Fruit fly (Drosophila melanogaster) whole organism, embryonic: Measurements from ENCODE around the gene CG15435.

Experiments used
- Aef1 ChIP-seq: fragments of 200-800 bp; sonication (Bioruptor generic); IDR thresholded peaks from 3 replicates; pipeline ENCODE4 v1.3.6; 2022; ENCODE audit warnings: missing biosample characterization, missing genetic modification characterization
- B-H2 ChIP-seq: fragments of 200-800 bp; sonication (Bioruptor generic); optimal IDR thresholded peaks from 2 replicates; lab custom pipeline; 2018; ENCODE audit warnings: missing biosample characterization, mild to moderate bottlenecking, missing genetic modification characterization
- Bteb2 ChIP-seq: fragments of 200-800 bp; sonication (Bioruptor generic); optimal IDR thresholded peaks from 2 replicates; lab custom pipeline; 2016; ENCODE audit warnings: missing biosample characterization, missing genetic modification characterization
- CG10147 ChIP-seq: fragments of 200-800 bp; sonication (Bioruptor generic); optimal IDR thresholded peaks from 2 replicates; lab custom pipeline; 2019; ENCODE audit warnings: missing biosample characterization, mild to moderate bottlenecking, missing genetic modification characterization, moderate library complexity
- CG11093 ChIP-seq: fragments of 200-800 bp; sonication (Bioruptor generic); IDR thresholded peaks from 3 replicates; pipeline ENCODE4 v1.3.6; 2022; ENCODE audit warnings: missing biosample characterization, missing genetic modification characterization
- CG12155 ChIP-seq: fragments of 200-800 bp; sonication (Bioruptor generic); optimal IDR thresholded peaks from 3 replicates; lab custom pipeline; 2016; ENCODE audit warnings: missing biosample characterization, missing genetic modification characterization
- CG15514 ChIP-seq: fragments of 200-800 bp; sonication (Bioruptor generic); optimal IDR thresholded peaks from 3 replicates; lab custom pipeline; 2017; ENCODE audit warnings: missing biosample characterization, missing genetic modification characterization, mild to moderate bottlenecking, moderate library complexity, missing genetic modification reagents
- CG18476 ChIP-seq: fragments of 200-800 bp; sonication (Bioruptor generic); optimal IDR thresholded peaks from 2 replicates; lab custom pipeline; 2016; ENCODE audit warnings: missing biosample characterization, mild to moderate bottlenecking, missing genetic modification characterization
- CG2120 ChIP-seq: fragments of 200-800 bp; sonication (Bioruptor generic); optimal IDR thresholded peaks from 3 replicates; lab custom pipeline; 2016; ENCODE audit warnings: missing biosample characterization, missing genetic modification characterization
- CG31365 ChIP-seq: fragments of 200-800 bp; sonication (Bioruptor generic); optimal IDR thresholded peaks from 2 replicates; lab custom pipeline; 2018; ENCODE audit warnings: missing biosample characterization, mild to moderate bottlenecking, missing genetic modification characterization
- CG34422 ChIP-seq: fragments of 200-800 bp; sonication (Bioruptor generic); IDR thresholded peaks from 3 replicates; pipeline ENCODE4 v1.3.6; 2022; ENCODE audit warnings: missing biosample characterization, missing genetic modification characterization
- CG4730 ChIP-seq: fragments of 200-800 bp; sonication (Bioruptor generic); IDR thresholded peaks from 2 replicates; pipeline ENCODE4 v1.3.6; 2022; ENCODE audit warnings: missing biosample characterization, missing genetic modification characterization
- CG4854 ChIP-seq: fragments of 200-800 bp; sonication (Bioruptor generic); optimal IDR thresholded peaks from 2 replicates; lab custom pipeline; 2016; ENCODE audit warnings: missing biosample characterization, missing genetic modification characterization, inconsistent platforms
- CG5245 ChIP-seq: fragments of 200-800 bp; sonication (Bioruptor generic); optimal IDR thresholded peaks from 3 replicates; lab custom pipeline; 2016; ENCODE audit warnings: missing biosample characterization, missing genetic modification characterization
- CG6175 ChIP-seq: fragments of 200-800 bp; sonication (Bioruptor generic); IDR thresholded peaks from 3 replicates; pipeline ENCODE4 v1.3.6; 2022; ENCODE audit warnings: missing biosample characterization, missing genetic modification characterization
- CG6765 ChIP-seq: fragments of 200-800 bp; sonication (Bioruptor generic); optimal IDR thresholded peaks from 3 replicates; lab custom pipeline; 2017; ENCODE audit warnings: missing biosample characterization, mild to moderate bottlenecking, missing genetic modification characterization
- CG7963 ChIP-seq: fragments of 200-800 bp; sonication (Bioruptor generic); IDR thresholded peaks from 3 replicates; pipeline ENCODE4 v1.3.6; 2022; ENCODE audit warnings: missing biosample characterization, missing genetic modification characterization; ENCODE audit not compliant: partially characterized antibody
- CG9797 ChIP-seq: fragments of 200-800 bp; sonication (Bioruptor generic); optimal IDR thresholded peaks from 3 replicates; lab custom pipeline; 2018; ENCODE audit warnings: missing biosample characterization, mild to moderate bottlenecking, missing genetic modification characterization
- Chrac-16 ChIP-seq: fragments of 200-800 bp; sonication (Bioruptor generic); optimal IDR thresholded peaks from 3 replicates; lab custom pipeline; 2016; ENCODE audit warnings: missing biosample characterization, missing genetic modification characterization
- Deaf1 ChIP-seq: fragments of 200-800 bp; optimal IDR thresholded peaks from 3 replicates; lab custom pipeline; 2019; ENCODE audit warnings: missing biosample characterization, mild to moderate bottlenecking, missing genetic modification characterization, moderate library complexity
- Doc3 ChIP-seq: fragments of 200-800 bp; sonication (Bioruptor generic); IDR thresholded peaks from 3 replicates; pipeline ENCODE4 v1.3.6; 2022; ENCODE audit warnings: missing biosample characterization, missing genetic modification characterization; ENCODE audit not compliant: partially characterized antibody
- Dp ChIP-seq: fragments of 200-800 bp; sonication (Bioruptor generic); optimal IDR thresholded peaks from 2 replicates; lab custom pipeline; 2018; ENCODE audit warnings: missing biosample characterization, mild to moderate bottlenecking, missing genetic modification characterization, moderate library complexity
- Eip74EF ChIP-seq, 2 experiments: fragments of 200-800 bp in 1 of 2; fragments of >200 bp in 1 of 2; sonication (Bioruptor generic) in 1 of 2; optimal IDR thresholded peaks; 2 replicates each; lab custom pipeline; 2017 to 2019; ENCODE audit warnings: missing biosample characterization in 2 of 2, missing genetic modification characterization in 2 of 2, mild to moderate bottlenecking in 1 of 2, moderate library complexity in 1 of 2
- Ets65A ChIP-seq: fragments of 200-800 bp; sonication (Bioruptor generic); peaks from one replicate; lab custom pipeline; 2016; ENCODE audit warnings: missing biosample characterization, missing genetic modification characterization
- Hey ChIP-seq: fragments of 200-800 bp; sonication (Bioruptor generic); optimal IDR thresholded peaks from 3 replicates; lab custom pipeline; 2018; ENCODE audit warnings: missing biosample characterization, mild to moderate bottlenecking, missing genetic modification characterization
- Mes4 ChIP-seq: fragments of 200-800 bp; sonication (Bioruptor generic); optimal IDR thresholded peaks from 2 replicates; lab custom pipeline; 2016; ENCODE audit warnings: missing biosample characterization, missing genetic modification characterization
- PHDP ChIP-seq: fragments of 200-800 bp; sonication (Bioruptor generic); optimal IDR thresholded peaks from 3 replicates; lab custom pipeline; 2018; ENCODE audit warnings: missing biosample characterization, mild to moderate bottlenecking, missing genetic modification characterization, moderate library complexity
- Rfx ChIP-seq: fragments of 200-800 bp; sonication (Bioruptor generic); IDR thresholded peaks from 2 replicates; pipeline ENCODE4 v1.3.6; 2022; ENCODE audit warnings: missing biosample characterization, missing genetic modification characterization
- Scr ChIP-seq: fragments of 200-800 bp; sonication (Bioruptor generic); IDR thresholded peaks from 2 replicates; pipeline ENCODE4 v1.3.6; 2022; ENCODE audit warnings: missing biosample characterization, missing genetic modification characterization; ENCODE audit not compliant: partially characterized antibody
- Sry-δ ChIP-seq: fragments of 200-800 bp; sonication (Bioruptor generic); optimal IDR thresholded peaks from 2 replicates; lab custom pipeline; 2016; ENCODE audit warnings: missing biosample characterization, missing genetic modification characterization
- Trl ChIP-seq, 3 experiments: fragments of >200 bp in 2 of 3; fragments of 200-800 bp in 1 of 3; sonication (Bioruptor generic) in 1 of 3; optimal IDR thresholded peaks; 2 replicates in 1 of 3; 3 replicates in 2 of 3; lab custom pipeline; 2016 to 2017; ENCODE audit warnings: missing biosample characterization in 1 of 3, missing genetic modification characterization in 1 of 3
- Vsx1 ChIP-seq: fragments of 200-800 bp; sonication (Bioruptor generic); optimal IDR thresholded peaks from 2 replicates; lab custom pipeline; 2017; ENCODE audit warnings: missing biosample characterization, mild to moderate bottlenecking, missing genetic modification characterization, missing genetic modification reagents
- Xbp1 ChIP-seq: fragments of 200-800 bp; sonication (Bioruptor generic); optimal IDR thresholded peaks from 3 replicates; lab custom pipeline; 2016; ENCODE audit warnings: missing biosample characterization, mild to moderate bottlenecking, missing genetic modification characterization
- amos ChIP-seq: fragments of 200-800 bp; sonication (Bioruptor generic); IDR thresholded peaks from 2 replicates; pipeline ENCODE4 v1.3.6; 2022; ENCODE audit warnings: missing biosample characterization, missing genetic modification characterization; ENCODE audit not compliant: partially characterized antibody
- chn ChIP-seq: fragments of 200-800 bp; sonication (Bioruptor generic); optimal IDR thresholded peaks from 2 replicates; lab custom pipeline; 2016; ENCODE audit warnings: missing biosample characterization, missing genetic modification characterization
- dysf ChIP-seq: fragments of 200-800 bp; sonication (Bioruptor generic); IDR thresholded peaks from 3 replicates; pipeline ENCODE4 v1.3.6; 2022; ENCODE audit warnings: missing biosample characterization, missing genetic modification characterization
- grau ChIP-seq: fragments of 200-800 bp; optimal IDR thresholded peaks from 3 replicates; lab custom pipeline; 2019; ENCODE audit warnings: missing biosample characterization, mild to moderate bottlenecking, missing genetic modification characterization, moderate library complexity
- her ChIP-seq: fragments of 200-800 bp; sonication (Bioruptor generic); optimal IDR thresholded peaks from 2 replicates; lab custom pipeline; 2016; ENCODE audit warnings: missing biosample characterization, missing genetic modification characterization
- inv ChIP-seq: fragments of 200-800 bp; sonication (Bioruptor generic); IDR thresholded peaks from 2 replicates; pipeline ENCODE4 v1.3.6; 2022; ENCODE audit warnings: missing biosample characterization, missing genetic modification characterization; ENCODE audit not compliant: partially characterized antibody
- kah ChIP-seq: fragments of 200-800 bp; sonication (Bioruptor generic); optimal IDR thresholded peaks from 2 replicates; lab custom pipeline; 2018; ENCODE audit warnings: missing biosample characterization, mild to moderate bottlenecking, missing genetic modification characterization
- knrl ChIP-seq: fragments of 200-800 bp; sonication (Bioruptor generic); IDR thresholded peaks from 3 replicates; pipeline ENCODE4 v1.3.6; 2022; ENCODE audit warnings: missing biosample characterization, missing genetic modification characterization; ENCODE audit not compliant: partially characterized antibody
- odd ChIP-seq: fragments of 200-800 bp; sonication (Bioruptor generic); optimal IDR thresholded peaks from 2 replicates; lab custom pipeline; 2017; ENCODE audit warnings: missing biosample characterization, mild to moderate bottlenecking, missing genetic modification characterization
- p53 ChIP-seq: fragments of 200-800 bp; sonication (Bioruptor generic); optimal IDR thresholded peaks from 2 replicates; lab custom pipeline; 2016; ENCODE audit warnings: missing biosample characterization, missing genetic modification characterization
- pita ChIP-seq: fragments of 200-800 bp; sonication (Bioruptor generic); optimal IDR thresholded peaks from 2 replicates; lab custom pipeline; 2017; ENCODE audit warnings: missing biosample characterization, mild to moderate bottlenecking, missing genetic modification characterization
- sens-2 ChIP-seq: fragments of 200-800 bp; sonication (Bioruptor generic); IDR thresholded peaks from 2 replicates; pipeline ENCODE4 v1.3.6; 2022; ENCODE audit warnings: missing biosample characterization, missing genetic modification characterization
- stc ChIP-seq: fragments of 200-800 bp; sonication (Bioruptor generic); IDR thresholded peaks from 2 replicates; pipeline ENCODE4 v1.3.6; 2022; ENCODE audit warnings: missing biosample characterization, missing genetic modification characterization
- stwl ChIP-seq: fragments of 200-800 bp; sonication (Bioruptor generic); optimal IDR thresholded peaks from 3 replicates; lab custom pipeline; 2018; ENCODE audit warnings: missing biosample characterization, mild to moderate bottlenecking, missing genetic modification characterization, moderate library complexity
- tio ChIP-seq: fragments of 200-800 bp; sonication (Bioruptor generic); optimal IDR thresholded peaks from 2 replicates; lab custom pipeline; 2017; ENCODE audit warnings: missing biosample characterization, missing genetic modification characterization, inconsistent platforms
- trem ChIP-seq: fragments of 200-800 bp; optimal IDR thresholded peaks from 3 replicates; lab custom pipeline; 2019; ENCODE audit warnings: missing biosample characterization, mild to moderate bottlenecking, missing genetic modification characterization, moderate library complexity
- zen2 ChIP-seq: fragments of 200-800 bp; sonication (Bioruptor generic); IDR thresholded peaks from 3 replicates; pipeline ENCODE4 v1.3.6; 2022; ENCODE audit warnings: missing biosample characterization, missing genetic modification characterization; ENCODE audit not compliant: partially characterized antibody

The CG15435 gene

DNA sequence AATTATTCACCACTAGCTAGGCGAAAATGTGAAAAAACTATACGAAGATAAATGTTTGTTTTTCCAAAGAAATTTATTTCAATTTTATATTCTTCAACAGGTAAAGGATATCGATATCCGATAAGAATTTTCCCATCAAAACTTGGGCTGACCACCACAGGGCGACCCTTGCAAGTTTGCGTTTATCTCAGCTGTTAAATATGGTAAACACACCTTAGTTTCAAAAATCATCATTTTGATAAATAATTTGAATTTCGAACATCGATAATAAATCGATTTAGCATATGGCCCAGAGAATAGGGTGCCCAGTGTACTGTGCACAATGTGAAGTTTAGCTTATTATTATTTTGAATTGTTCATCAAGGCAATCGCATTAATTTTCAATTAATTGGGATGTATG is 3.8 kb downstream of the CG15435 start, which contains the start of the genes CG15443 and Paris (continued):
- TF ChIP-seq Trl (optimal IDR thresholded peaks at IDR 0.05; lab: Kevin White, UChicago), result no peak
- TF ChIP-seq Trl (GFP tag; optimal IDR thresholded peaks at IDR 0.05; lab: Kevin White, UChicago), result no peak
- TF ChIP-seq CG18476 (GFP tag; lab: Kevin White, UChicago), result no peak
- peak; percentile 31; the same call in 1 of the 2 replicates for TF ChIP-seq Rfx (GFP tag; lab: Robert Waterston, UW)
- TF ChIP-seq PHDP (tag; lab: Kevin White, UChicago), result no peak
- TF ChIP-seq Ets65A (GFP tag; lab: Kevin White, UChicago), result no peak
- TF ChIP-seq Dp (GFP tag; lab: Kevin White, UChicago), result peak; percentile 77
- no peak for TF ChIP-seq dysf (GFP tag; lab: Robert Waterston, UW)
- TF ChIP-seq trem, result peak; percentile 55
- no peak for TF ChIP-seq sens-2 (GFP tag; lab: Robert Waterston, UW)
- no peak for TF ChIP-seq Hey
- TF ChIP-seq CG6175 (GFP tag; lab: Robert Waterston, UW), result no peak
- no peak for TF ChIP-seq chn (GFP tag; lab: Kevin White, UChicago)
- TF ChIP-seq Deaf1 (tag; lab: Kevin White, UChicago), result no peak
- TF ChIP-seq odd (GFP tag; lab: Kevin White, UChicago), result no peak
- peak; percentile 54 for TF ChIP-seq CG15514 (GFP tag; lab: Kevin White, UChicago)
- no peak for TF ChIP-seq stc (GFP tag; lab: Robert Waterston, UW)
- TF ChIP-seq CG34422 (GFP tag; lab: Robert Waterston, UW), result no peak
- TF ChIP-seq Aef1 (GFP tag; lab: Robert Waterston, UW), result no peak
- TF ChIP-seq CG6765 (GFP tag; lab: Kevin White, UChicago), result no peak
- TF ChIP-seq p53 (GFP tag; lab: Kevin White, UChicago), result no peak
- peak; percentile 46 for TF ChIP-seq Sry-δ (GFP tag; lab: Kevin White, UChicago)
- peak; percentile 97 for TF ChIP-seq stwl
- no peak for TF ChIP-seq Eip74EF (GFP tag; optimal IDR thresholded peaks at IDR 0.05; lab: Kevin White, UChicago)
- TF ChIP-seq Xbp1 (GFP tag; lab: Kevin White, UChicago), result no peak
- TF ChIP-seq CG11093 (GFP tag; lab: Robert Waterston, UW), result no peak
- peak; percentile 16 for TF ChIP-seq Chrac-16 (GFP tag; lab: Kevin White, UChicago)
- no peak for TF ChIP-seq her (GFP tag; lab: Kevin White, UChicago)
- peak; percentile 50 for TF ChIP-seq kah (GFP tag; lab: Kevin White, UChicago)
- TF ChIP-seq, all 482 proteins: peak for 104

DNA sequence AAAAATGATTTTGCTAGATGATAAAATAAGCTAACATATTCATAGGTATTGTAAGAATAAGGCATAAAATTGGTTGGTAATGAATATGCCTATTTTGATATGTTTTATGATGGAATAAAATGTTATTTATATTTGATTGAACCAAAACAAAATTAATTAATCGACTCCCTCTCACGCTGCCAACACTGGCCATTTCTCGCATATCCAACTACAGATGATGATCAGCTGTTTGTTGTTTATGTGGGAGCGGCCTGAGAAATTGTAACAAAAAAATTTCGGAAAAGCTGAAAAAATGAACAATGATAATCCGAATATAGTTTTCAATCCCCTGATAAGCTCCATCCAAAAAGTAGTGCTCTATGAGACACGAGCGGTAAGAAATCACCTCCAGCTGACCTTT is 5.4 kb downstream of the CG15435 start, which contains the start of gene FIG4:
FIG4 (plus strand) TSS at position 229 of the 400 bp plus-strand sequence.
- TF ChIP-seq CG4854 (GFP tag; lab: Kevin White, UChicago), result no peak
- TF ChIP-seq Scr, result peak; percentile 79
- no peak for TF ChIP-seq tio
- TF ChIP-seq CG7963 (GFP tag; lab: Robert Waterston, UW), result no peak
- TF ChIP-seq Vsx1 (GFP tag; lab: Kevin White, UChicago), result no peak
- TF ChIP-seq CG5245 (GFP tag; lab: Kevin White, UChicago), result no peak
- peak; percentile 57 for TF ChIP-seq amos (GFP tag; lab: Robert Waterston, UW)
- no peak for TF ChIP-seq CG4730 (GFP tag; lab: Robert Waterston, UW)
- TF ChIP-seq Sry-δ (GFP tag; lab: Kevin White, UChicago), result peak; percentile 36
- peak; percentile 42; the same call in 2 of the 3 replicates for TF ChIP-seq knrl (GFP tag; lab: Robert Waterston, UW)
- TF ChIP-seq Mes4 (GFP tag; lab: Kevin White, UChicago), result no peak
- no peak for TF ChIP-seq Bteb2 (GFP tag; lab: Kevin White, UChicago)
- peak; percentile 91 for TF ChIP-seq Doc3 (GFP tag; lab: Robert Waterston, UW)
- TF ChIP-seq zen2, result peak; percentile 89
- TF ChIP-seq B-H2, result no peak
- TF ChIP-seq grau (tag; lab: Kevin White, UChicago), result peak; percentile 10
- TF ChIP-seq CG31365 (tag; lab: Kevin White, UChicago), result no peak
- peak; percentile 48 for TF ChIP-seq inv (GFP tag; lab: Robert Waterston, UW)
- peak; percentile 9 for TF ChIP-seq CG10147 (GFP tag; lab: Kevin White, UChicago)
- TF ChIP-seq CG2120, result peak; percentile 1
- no peak for TF ChIP-seq CG9797
- no peak for TF ChIP-seq pita (GFP tag; lab: Kevin White, UChicago)
- no peak for TF ChIP-seq CG12155 (GFP tag; lab: Kevin White, UChicago)
